Fruit fly (Drosophila melanogaster) Kc167 (cell line): ENCODE measurements around the gene CG9297.

ENCODE experiments used
- Myc ChIP-seq: fragments of >200 bp; optimal IDR thresholded peaks from 2 replicates; lab custom pipeline; 2017; ENCODE audit warnings: missing external identifiers
- Sin3A ChIP-seq: fragments of >200 bp; optimal IDR thresholded peaks from 2 replicates; lab custom pipeline; 2018; ENCODE audit warnings: missing external identifiers
- h ChIP-seq: fragments of >200 bp; optimal IDR thresholded peaks from 3 replicates; lab custom pipeline; 2018; ENCODE audit warnings: missing external identifiers
- insv ChIP-seq: fragments of >200 bp; optimal IDR thresholded peaks from 3 replicates; lab custom pipeline; 2018; ENCODE audit warnings: missing external identifiers
- psq ChIP-seq: fragments of >200 bp; optimal IDR thresholded peaks from 2 replicates; lab custom pipeline; 2017; ENCODE audit warnings: missing external identifiers
- ttk ChIP-seq: sonication (Bioruptor generic); optimal IDR thresholded peaks from 2 replicates; lab custom pipeline; 2017; ENCODE audit warnings: missing external identifiers

The CG9297 gene

DNA sequence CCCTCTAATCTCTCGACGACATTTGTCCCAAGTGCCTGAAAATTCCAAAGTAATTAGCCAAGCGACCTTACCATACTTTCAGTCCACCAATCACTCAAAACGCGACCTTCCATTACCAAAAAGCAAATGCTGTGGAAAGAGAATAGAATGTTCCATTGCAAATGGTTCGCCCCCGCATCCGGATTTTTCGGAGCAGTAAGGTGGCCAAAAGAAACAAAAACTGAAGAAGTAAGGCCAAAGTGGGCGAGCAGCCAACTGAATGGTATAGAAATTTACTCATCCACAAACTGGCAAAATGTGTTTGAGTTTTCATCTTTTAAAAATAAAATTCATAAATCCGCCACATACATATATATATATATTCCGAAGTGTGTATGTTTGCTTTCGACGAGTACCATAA is 2.1 kb downstream of the CG9297 start:
- TF ChIP-seq ttk (lab: Kevin White, UChicago): no peak

DNA sequence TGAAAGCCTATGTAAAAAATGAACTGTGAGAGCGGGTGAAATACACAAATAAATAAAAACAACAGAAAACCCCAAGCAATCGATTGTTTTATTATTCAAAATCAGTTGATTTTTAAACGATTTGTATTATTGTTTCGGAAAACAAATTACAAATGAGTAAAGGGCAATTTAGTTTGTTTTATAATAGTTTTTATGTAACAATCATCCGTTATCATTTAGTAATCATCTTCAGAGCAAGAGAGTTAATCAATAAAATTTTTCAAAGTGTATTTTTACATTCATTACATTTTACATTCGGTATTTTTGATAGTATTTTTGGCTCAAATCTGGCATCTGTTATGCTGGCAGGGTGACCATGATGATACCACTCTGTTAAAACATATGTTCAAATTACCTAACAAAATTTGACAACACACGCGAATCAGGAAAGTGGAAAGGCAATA is 8.0 kb downstream of the CG9297 start, which contains the start of the genes CG42375 and CG9288:
Gene CG42375 (plus strand): TSS at position 384 of the 443 bp plus-strand sequence.
Gene CG9288 (plus strand): TSS at position 384 of the 443 bp plus-strand sequence.
- TF ChIP-seq Sin3A (lab: Kevin White, UChicago) (no peak), psq (lab: Kevin White, UChicago) (no peak), Myc (lab: Kevin White, UChicago) (no peak), h (lab: Kevin White, UChicago) (no peak), insv (lab: Kevin White, UChicago) (no peak), ttk (lab: Kevin White, UChicago) (no peak)

DNA sequence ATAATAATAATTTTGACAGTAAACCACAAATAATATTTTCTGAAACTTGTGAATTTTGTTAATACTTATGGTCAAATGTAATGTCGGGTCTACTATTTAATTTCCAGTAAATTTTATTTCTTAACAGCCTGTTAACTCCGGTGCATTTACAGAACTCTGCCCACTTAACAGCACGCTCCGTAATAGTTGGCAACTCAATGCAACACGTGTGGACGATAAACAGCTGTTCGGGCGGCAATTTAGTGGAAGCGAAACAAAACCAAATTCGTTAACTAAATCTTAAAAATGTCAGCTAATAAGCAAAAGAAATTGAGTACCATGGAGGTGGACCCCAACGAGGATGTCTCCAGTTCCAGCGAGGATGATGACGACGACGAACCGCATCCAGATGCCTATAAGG is 9.5 kb downstream of the CG9297 start, which contains the start of gene CG9286:
Gene CG9286 (plus strand): TSS at position 196 of the 400 bp plus-strand sequence.
- TF ChIP-seq ttk (lab: Kevin White, UChicago): no peak
- TF ChIP-seq h (lab: Kevin White, UChicago): no peak
- no peak for TF ChIP-seq Sin3A (lab: Kevin White, UChicago)
- no peak for TF ChIP-seq psq (lab: Kevin White, UChicago)
- no peak for TF ChIP-seq Myc (lab: Kevin White, UChicago)
- no peak for TF ChIP-seq insv (lab: Kevin White, UChicago)

DNA sequence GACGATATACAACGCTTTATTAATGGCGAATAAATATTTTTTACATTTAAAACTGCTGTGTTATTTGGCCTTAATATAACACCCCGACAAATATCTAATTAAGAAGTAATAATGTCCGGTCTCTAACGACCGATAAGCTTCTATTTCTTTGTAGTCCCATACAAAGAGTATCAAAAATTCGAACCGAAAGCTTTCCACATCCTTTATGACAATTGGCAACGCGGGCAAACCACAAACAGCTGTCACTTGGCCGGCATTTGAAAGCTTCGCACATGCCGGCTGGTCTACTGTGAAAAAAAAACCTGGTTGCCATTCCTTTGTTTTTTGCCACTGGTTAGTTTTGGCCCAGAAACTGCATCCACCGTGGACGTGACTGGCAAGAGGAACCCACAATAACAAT is 10.7 kb downstream of the CG9297 start, which contains the start of gene Dip-B:
Gene Dip-B (plus strand): TSS at position 254 of the 400 bp plus-strand sequence.
- TF ChIP-seq insv (lab: Kevin White, UChicago): no peak
- no peak for TF ChIP-seq Myc (lab: Kevin White, UChicago)
- TF ChIP-seq h (lab: Kevin White, UChicago): no peak
- TF ChIP-seq Sin3A (lab: Kevin White, UChicago): no peak
- TF ChIP-seq psq (lab: Kevin White, UChicago): no peak
- no peak for TF ChIP-seq ttk (lab: Kevin White, UChicago)

DNA sequence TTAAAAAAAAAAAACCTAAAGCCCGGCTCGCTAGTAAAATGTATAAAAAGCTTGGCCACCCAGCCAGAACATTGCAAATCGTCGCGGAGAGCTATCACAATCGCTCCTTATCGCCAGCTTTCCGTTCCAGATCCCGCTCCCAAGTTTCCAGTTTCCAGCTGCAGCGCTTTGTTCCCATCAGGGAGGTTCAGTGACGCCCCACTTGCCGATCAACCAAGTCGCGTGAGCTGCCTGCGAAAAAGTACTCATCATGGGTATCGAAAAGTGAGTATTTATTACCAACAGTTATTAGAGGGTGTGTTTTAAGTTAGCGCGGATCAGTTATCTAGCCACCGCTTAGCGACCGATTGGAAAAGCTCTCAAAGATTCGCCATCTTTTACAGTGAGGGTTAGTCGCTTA is 11.3 kb downstream of the CG9297 start:
- no peak for TF ChIP-seq h (lab: Kevin White, UChicago)

DNA sequence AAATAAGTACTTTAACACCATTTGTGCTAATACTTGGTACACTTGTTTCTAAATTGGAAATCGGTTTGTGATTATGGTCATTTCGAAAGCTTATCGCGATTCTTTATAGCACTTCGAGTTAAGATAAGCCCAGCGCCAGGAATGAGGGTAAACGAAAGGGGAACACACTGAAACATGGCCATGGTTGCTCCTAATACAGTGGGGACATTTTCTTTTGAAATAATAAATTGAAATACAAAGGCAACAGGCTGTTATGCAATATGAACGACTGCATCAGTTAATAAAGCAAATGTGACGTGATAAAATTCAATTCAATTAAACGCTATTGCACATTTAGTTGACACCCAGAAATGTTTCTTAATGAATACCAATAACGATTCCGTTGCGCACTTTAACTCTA is 12.1 kb downstream of the CG9297 start:
- TF ChIP-seq ttk (lab: Kevin White, UChicago) (no peak), Myc (lab: Kevin White, UChicago) (no peak), insv (lab: Kevin White, UChicago) (no peak), psq (lab: Kevin White, UChicago) (no peak), Sin3A (lab: Kevin White, UChicago) (no peak), h (lab: Kevin White, UChicago) (no peak)

DNA sequence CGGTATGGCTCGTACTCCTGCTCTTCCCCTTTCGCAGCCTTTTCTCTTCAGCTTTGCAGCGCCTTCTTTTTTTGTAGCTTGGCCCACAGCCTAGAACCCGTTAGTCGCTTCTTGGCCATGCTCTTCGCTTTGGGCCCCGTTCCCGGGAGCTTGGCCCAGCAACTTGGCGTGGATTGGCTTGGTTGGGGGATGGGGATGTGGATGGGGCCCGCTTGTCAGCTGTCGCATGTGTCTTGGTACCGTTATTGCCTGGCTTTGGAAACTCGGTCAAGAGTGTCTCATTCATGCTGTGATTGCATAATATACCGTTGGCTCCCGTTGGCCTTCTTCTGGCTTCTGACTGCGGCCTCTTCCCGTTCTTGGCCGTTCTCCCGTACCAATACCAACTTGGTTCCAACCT is 14.6 kb downstream of the CG9297 start:
- no peak for TF ChIP-seq psq (lab: Kevin White, UChicago)

DNA sequence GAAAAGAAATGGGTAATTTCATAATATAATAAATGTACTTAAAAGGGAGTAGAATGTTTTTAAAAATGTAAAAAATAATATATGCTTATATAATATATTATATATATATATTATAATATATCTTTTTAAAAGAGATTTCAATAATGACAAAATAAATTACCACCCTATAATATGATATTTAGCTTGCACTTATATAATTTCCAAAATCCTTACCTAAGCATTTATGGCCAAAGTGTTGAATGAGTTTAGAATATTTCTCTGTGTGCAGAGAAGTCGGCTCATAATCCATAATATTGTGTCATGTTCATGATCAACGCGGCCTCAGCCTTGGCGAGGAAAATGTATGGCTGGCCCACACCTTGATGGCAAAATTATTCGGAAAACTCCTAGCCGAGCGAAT is 16.9 kb downstream of the CG9297 start:
- no peak for TF ChIP-seq insv (lab: Kevin White, UChicago)
- TF ChIP-seq Sin3A (lab: Kevin White, UChicago): no peak
- TF ChIP-seq Myc (lab: Kevin White, UChicago): no peak
- TF ChIP-seq h (lab: Kevin White, UChicago): no peak
- TF ChIP-seq psq (lab: Kevin White, UChicago): no peak
- no peak for TF ChIP-seq ttk (lab: Kevin White, UChicago)

DNA sequence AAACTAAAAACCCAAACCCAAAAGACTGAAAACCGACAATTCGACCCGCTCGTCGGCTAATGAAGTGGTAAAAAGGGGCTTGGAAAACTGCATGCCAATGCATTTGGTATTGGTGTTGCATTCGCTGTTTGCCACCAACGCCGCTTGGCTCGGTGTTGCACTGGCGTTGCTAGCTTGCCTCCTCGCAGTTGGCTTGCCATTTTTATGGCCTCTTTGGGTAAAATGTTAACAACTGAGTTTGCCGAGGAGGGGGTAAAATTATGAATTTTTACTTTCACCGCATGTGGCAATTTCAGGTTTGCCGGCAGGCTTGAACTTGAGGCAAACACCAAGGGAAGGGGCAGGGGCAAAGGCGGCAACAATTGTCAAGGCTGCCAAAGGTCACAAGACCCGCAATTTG is 17.4 kb downstream of the CG9297 start:
- TF ChIP-seq Sin3A (lab: Kevin White, UChicago): no peak
- no peak for TF ChIP-seq insv (lab: Kevin White, UChicago)
- no peak for TF ChIP-seq ttk (lab: Kevin White, UChicago)
- TF ChIP-seq h (lab: Kevin White, UChicago): no peak
- TF ChIP-seq Myc (lab: Kevin White, UChicago): no peak
- no peak for TF ChIP-seq psq (lab: Kevin White, UChicago)

DNA sequence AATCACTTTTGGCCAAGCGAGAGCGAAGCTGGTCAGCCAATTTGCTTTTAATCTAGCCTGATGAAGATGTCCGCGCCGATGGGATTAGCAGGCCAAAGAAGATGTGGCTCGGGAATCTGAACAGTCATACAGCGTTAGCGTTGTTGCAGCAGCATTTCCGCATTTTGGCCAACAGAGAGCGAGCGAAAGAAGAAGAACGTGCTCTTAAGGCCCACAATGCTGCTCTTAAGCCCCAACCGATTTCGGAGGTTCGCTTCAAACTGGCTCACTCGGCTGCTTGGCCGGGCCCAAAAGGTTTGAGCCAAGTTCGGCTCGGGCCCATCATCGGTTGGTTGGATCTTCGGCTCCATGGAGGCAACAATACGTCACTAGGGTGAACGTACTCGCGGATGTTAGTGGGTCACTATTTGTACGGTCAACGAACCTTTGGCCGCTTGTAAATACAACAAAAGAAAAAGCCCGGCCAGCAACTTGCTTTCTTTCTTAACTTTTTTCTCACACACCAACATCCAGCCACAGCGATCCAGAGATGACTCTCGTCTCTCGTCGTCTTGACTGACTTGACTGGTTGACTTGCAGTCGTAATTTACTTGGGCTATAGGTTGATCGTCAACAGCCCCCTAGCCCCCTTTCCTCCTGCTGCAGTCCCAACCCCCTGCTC is 18.5 kb downstream of the CG9297 start:
- TF ChIP-seq Sin3A (lab: Kevin White, UChicago): no peak
- no peak for TF ChIP-seq Myc (lab: Kevin White, UChicago)
- TF ChIP-seq insv (lab: Kevin White, UChicago): no peak
- TF ChIP-seq psq (lab: Kevin White, UChicago): no peak
- TF ChIP-seq h (lab: Kevin White, UChicago): no peak
- no peak for TF ChIP-seq ttk (lab: Kevin White, UChicago)

DNA sequence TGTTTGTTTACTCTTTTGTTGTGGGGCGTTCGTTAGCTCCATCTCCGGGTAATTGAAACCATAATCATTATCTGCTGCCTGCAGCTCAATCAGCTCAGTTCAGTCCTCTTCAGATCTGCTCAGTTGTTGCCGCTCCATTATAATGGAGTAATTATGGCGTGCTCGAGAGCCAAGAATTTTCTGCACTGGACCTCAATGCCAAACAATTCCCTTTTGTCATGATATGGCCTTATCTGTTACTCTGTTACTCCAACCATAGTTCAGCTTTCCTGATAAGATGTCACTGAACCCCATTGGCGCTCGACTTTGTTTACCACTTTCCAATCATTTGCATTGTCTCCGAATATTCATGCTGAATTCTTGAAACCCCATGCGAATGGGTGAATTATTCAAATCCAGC is 19.5 kb downstream of the CG9297 start:
- TF ChIP-seq ttk (lab: Kevin White, UChicago): no peak
- no peak for TF ChIP-seq insv (lab: Kevin White, UChicago)
- TF ChIP-seq h (lab: Kevin White, UChicago): no peak
- no peak for TF ChIP-seq psq (lab: Kevin White, UChicago)
- TF ChIP-seq Myc (lab: Kevin White, UChicago): no peak
- TF ChIP-seq Sin3A (lab: Kevin White, UChicago): no peak
